Fruit fly (Drosophila melanogaster): Measurements from ENCODE around the gene Hs3st-B.

Hs3st-B gene

DNA sequence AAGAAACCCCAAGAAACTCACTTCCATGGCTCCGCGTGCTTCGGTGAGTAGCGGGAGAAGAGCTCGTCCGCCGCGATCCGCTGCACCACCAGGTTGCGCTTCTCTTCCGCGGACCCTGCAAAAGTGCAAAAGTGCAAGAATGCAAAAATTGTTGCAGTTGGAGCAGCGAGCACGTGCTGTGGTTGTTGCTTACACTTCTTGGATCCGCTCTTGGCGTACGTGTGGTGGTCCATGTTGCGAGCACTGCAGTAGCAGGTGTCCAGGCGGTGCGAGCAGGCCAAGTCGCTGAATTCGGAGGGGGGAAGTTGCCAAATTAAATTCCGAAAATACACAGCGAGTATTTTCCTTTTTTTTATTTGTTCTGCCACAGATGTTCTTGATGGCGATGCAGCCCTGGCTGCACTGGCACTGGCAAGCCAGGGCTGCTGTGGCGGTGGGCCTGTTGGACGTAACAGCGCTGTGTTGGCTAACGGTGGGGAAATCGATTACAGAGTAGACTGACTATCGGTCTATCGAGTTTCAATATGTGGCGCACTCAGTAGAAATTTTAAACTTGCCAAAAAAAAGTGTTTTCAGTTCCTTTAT is 20.1 kb downstream of the Hs3st-B start, which contains the start of gene CG8010 (continued):
- TF ChIP-seq gro (GFP tag; optimal IDR thresholded peaks at IDR 0.05) (no peak), Xbp1 (GFP tag; optimal IDR thresholded peaks at IDR 0.05) (no peak), CG43689 (GFP tag; IDR thresholded peaks at IDR 0.05) (no peak), ken (GFP tag; IDR thresholded peaks at IDR 0.05) (0 out of 3 replicates have a peak, but pooled peaks have one; percentile 20), CG6254 (GFP tag; optimal IDR thresholded peaks at IDR 0.05) (no peak), bsh (GFP tag; optimal IDR thresholded peaks at IDR 0.05) (peak in 1 of 2 experiments; percentile 7), chm (GFP tag; IDR thresholded peaks at IDR 0.05) (peak; percentile 48; the same call in 1 of the 2 replicates), CG8290 (GFP tag; optimal IDR thresholded peaks at IDR 0.05) (no peak), CG8290 (tag; optimal IDR thresholded peaks at IDR 0.05) (no peak), slp2 (GFP tag; optimal IDR thresholded peaks at IDR 0.05) (no peak), sob (GFP tag; IDR thresholded peaks at IDR 0.05) (0 out of 2 replicates have a peak, but pooled peaks have one; percentile 24), CG13894 (tag; optimal IDR thresholded peaks at IDR 0.05) (no peak), CG7928 (GFP tag; optimal IDR thresholded peaks at IDR 0.05) (peak; percentile 99), pros (GFP tag; optimal IDR thresholded peaks at IDR 0.05) (no peak), CG2129 (GFP tag; IDR thresholded peaks at IDR 0.05; ENCODE audit: partially characterized antibody) (no peak), bcd (GFP tag; optimal IDR thresholded peaks at IDR 0.05) (no peak), CG3838 (GFP tag; optimal IDR thresholded peaks at IDR 0.05) (no peak), pum (GFP tag; optimal IDR thresholded peaks at IDR 0.05) (no peak), abd-A (tag; optimal IDR thresholded peaks at IDR 0.05) (no peak), lab (GFP tag; optimal IDR thresholded peaks at IDR 0.05) (no peak), nau (GFP tag; optimal IDR thresholded peaks at IDR 0.05) (no peak), Hmx (GFP tag; optimal IDR thresholded peaks at IDR 0.05) (no peak), row (GFP tag; IDR thresholded peaks at IDR 0.05) (peak; percentile 53), ind (GFP tag; optimal IDR thresholded peaks at IDR 0.05) (no peak), CG4617 (GFP tag; optimal IDR thresholded peaks at IDR 0.05; ENCODE audit: borderline replicate concordance) (peak; percentile 32), Pdp1 (GFP tag; optimal IDR thresholded peaks at IDR 0.05) (peak in 1 of 2 experiments; percentile 28), nmo (GFP tag; optimal IDR thresholded peaks at IDR 0.05) (peak; percentile 1), CG15696 (tag; optimal IDR thresholded peaks at IDR 0.05) (no peak), CG31388 (GFP tag; optimal IDR thresholded peaks at IDR 0.05) (no peak), H15 (GFP tag; IDR thresholded peaks at IDR 0.05) (no peak), Hsf (GFP tag; optimal IDR thresholded peaks at IDR 0.05) (peak; percentile 2), CoRest (tag; optimal IDR thresholded peaks at IDR 0.05) (no peak), chif (GFP tag; optimal IDR thresholded peaks at IDR 0.05) (no peak), CG3281 (GFP tag; optimal IDR thresholded peaks at IDR 0.05) (peak; percentile 44), CG12071 (GFP tag; optimal IDR thresholded peaks at IDR 0.05) (no peak), maf-S (GFP tag; optimal IDR thresholded peaks at IDR 0.05) (no peak), Bdp1 (GFP tag; optimal IDR thresholded peaks at IDR 0.05) (no peak), eve (GFP tag; optimal IDR thresholded peaks at IDR 0.05) (no peak), slbo (GFP tag; IDR thresholded peaks at IDR 0.05) (peak; percentile 47), CG10543 (GFP tag; optimal IDR thresholded peaks at IDR 0.05) (no peak), onecut (GFP tag; IDR thresholded peaks at IDR 0.05) (0 out of 2 replicates have a peak, but pooled peaks have one; percentile 16), gcm (GFP tag; optimal IDR thresholded peaks at IDR 0.05) (no peak), CG34224 (GFP tag; IDR thresholded peaks at IDR 0.05; ENCODE audit: partially characterized antibody) (peak; percentile 67), CG10565 (GFP tag; optimal IDR thresholded peaks at IDR 0.05) (no peak), Neu2 (GFP tag; optimal IDR thresholded peaks at IDR 0.05; ENCODE audit: borderline replicate concordance) (no peak), kay (GFP tag; optimal IDR thresholded peaks at IDR 0.05) (no peak), dm (GFP tag; optimal IDR thresholded peaks at IDR 0.05) (peak; percentile 78), CG14050 (GFP tag; IDR thresholded peaks at IDR 0.05) (no peak), fd64A (GFP tag; optimal IDR thresholded peaks at IDR 0.05) (no peak), Ets97D (GFP tag; optimal IDR thresholded peaks at IDR 0.05) (peak; percentile 11)
